Worm (Caenorhabditis elegans) whole organism, L2 larva: Measurements from ENCODE around the gene C33D9.3.

ENCODE experiments used
- F13H6.1 ChIP-seq: sonication (generic microtip); optimal IDR thresholded peaks from 2 replicates; lab custom pipeline; 2016; ENCODE audit warnings: missing genetic modification characterization, missing compliant biosample characterization
- nhr-10 ChIP-seq: sonication (generic microtip); optimal IDR thresholded peaks from 2 replicates; lab custom pipeline; 2017; ENCODE audit warnings: missing biosample characterization, missing genetic modification characterization
- nhr-25 ChIP-seq: fragments of 150-350 bp; sonication (generic microtip); optimal IDR thresholded peaks from 3 replicates; lab custom pipeline; 2014; ENCODE audit warnings: missing biosample characterization, missing genetic modification characterization

Gene C33D9.3

ce11 chrIV:8740952-8741438, 51.7 kb downstream of the C33D9.3 start, which contains the start of gene F21D5.6:
Gene F21D5.6, minus strand, starts transcription at chrIV:8741388.
- TF ChIP-seq F13H6.1 (no peak), nhr-25 (tag; lab: Kevin White, UChicago) (no peak), nhr-10 (tag; lab: Kevin White, UChicago) (no peak)
